Worm (Caenorhabditis elegans): ENCODE results near the gene flad-1.

Gene flad-1

ce11 chrII:9937611-9938010 lies 6.3 kb upstream of the flad-1 start (continued):
- TF ChIP-seq tbx-2 (tag; optimal IDR thresholded peaks at IDR 0.05) (peak; percentile 21), lin-15B (tag; optimal IDR thresholded peaks at IDR 0.05) (peak; percentile 60), nhr-43 (tag; optimal IDR thresholded peaks at IDR 0.05; ENCODE audit: poor library complexity, severe bottlenecking) (peak; percentile 80), eor-1 (tag; optimal IDR thresholded peaks at IDR 0.05) (no peak), egl-5 (tag; optimal IDR thresholded peaks at IDR 0.05) (peak; percentile 16), R02D3.7 (tag; optimal IDR thresholded peaks at IDR 0.05) (peak; percentile 33), unc-62 (GFP tag; optimal IDR thresholded peaks at IDR 0.05) (no peak), pqm-1 (tag; optimal IDR thresholded peaks at IDR 0.05) (peak; percentile 61), nhr-12 (tag; optimal IDR thresholded peaks at IDR 0.05) (no peak), hmg-11 (tag; optimal IDR thresholded peaks at IDR 0.05) (peak; percentile 33), nhr-25 (tag; optimal IDR thresholded peaks at IDR 0.05) (peak; percentile 79), nhr-23 (tag; optimal IDR thresholded peaks at IDR 0.05) (peak; percentile 86), daf-12 (tag; optimal IDR thresholded peaks at IDR 0.05) (no peak), nhr-67 (tag; optimal IDR thresholded peaks at IDR 0.05) (no peak), nhr-28 (tag; optimal IDR thresholded peaks at IDR 0.05) (no peak), aly-2 (tag; optimal IDR thresholded peaks at IDR 0.05) (no peak), fkh-2 (tag; optimal IDR thresholded peaks at IDR 0.05) (no peak), ceh-28 (tag; optimal IDR thresholded peaks at IDR 0.05) (peak; percentile 39), nhr-76 (tag; optimal IDR thresholded peaks at IDR 0.05) (peak; percentile 48)

- TF ChIP-seq pqm-1 (tag; optimal IDR thresholded peaks at IDR 0.05) = no peak
- no peak for TF ChIP-seq ceh-82 (tag; optimal IDR thresholded peaks at IDR 0.05)
- TF ChIP-seq nhr-43 (tag; optimal IDR thresholded peaks at IDR 0.05; ENCODE audit: poor library complexity, severe bottlenecking) = no peak
- no peak for TF ChIP-seq nhr-11 (tag; optimal IDR thresholded peaks at IDR 0.05)
- TF ChIP-seq nhr-23 (tag; optimal IDR thresholded peaks at IDR 0.05) = no peak
- TF ChIP-seq pha-4 (tag; optimal IDR thresholded peaks at IDR 0.05) = no peak
- no peak for TF ChIP-seq ZK546.5 (tag; optimal IDR thresholded peaks at IDR 0.05)
- no peak for TF ChIP-seq elt-1 (tag; optimal IDR thresholded peaks at IDR 0.05)
- TF ChIP-seq nhr-25 (tag; optimal IDR thresholded peaks at IDR 0.05) = no peak
Observed at ce11 chrII:9938877-9939276, 5.1 kb upstream of the flad-1 start, which contains the start of the genes C05C10.7 and C05C10.5. TSS of gene C05C10.7 (minus strand) at chrII:9938971. TSS of gene C05C10.5 (plus strand) at chrII:9939040.

- no peak for TF ChIP-seq nhr-67 (tag; optimal IDR thresholded peaks at IDR 0.05)
- no peak for TF ChIP-seq fos-1 (tag; optimal IDR thresholded peaks at IDR 0.05)
- no peak for TF ChIP-seq fkh-2 (tag; optimal IDR thresholded peaks at IDR 0.05)
- TF ChIP-seq pha-4 (tag; optimal IDR thresholded peaks at IDR 0.05) = peak; percentile 96
- no peak for TF ChIP-seq unc-39 (tag; optimal IDR thresholded peaks at IDR 0.05)
- no peak for TF ChIP-seq nhr-237 (tag; optimal IDR thresholded peaks at IDR 0.05)
- peak; percentile 29 for TF ChIP-seq elt-2 (tag; optimal IDR thresholded peaks at IDR 0.05)
- no peak for TF ChIP-seq aly-2 (tag; optimal IDR thresholded peaks at IDR 0.05)
- TF ChIP-seq elt-1 (tag; optimal IDR thresholded peaks at IDR 0.05) = no peak
- peak; percentile 91 for TF ChIP-seq skn-1 (tag; optimal IDR thresholded peaks at IDR 0.05)
- peak; percentile 94 for TF ChIP-seq lin-15B (tag; optimal IDR thresholded peaks at IDR 0.05)
- TF ChIP-seq nhr-43 (tag; optimal IDR thresholded peaks at IDR 0.05; ENCODE audit: poor library complexity, severe bottlenecking) = peak; percentile 90
- no peak for TF ChIP-seq ceh-9 (tag; optimal IDR thresholded peaks at IDR 0.05)
- no peak for TF ChIP-seq ceh-82 (tag; optimal IDR thresholded peaks at IDR 0.05)
- TF ChIP-seq daf-12 (tag; optimal IDR thresholded peaks at IDR 0.05) = no peak
- TF ChIP-seq mdl-1 (tag; optimal IDR thresholded peaks at IDR 0.05) = no peak
- peak; percentile 89 for TF ChIP-seq nhr-23 (tag; optimal IDR thresholded peaks at IDR 0.05)
- no peak for TF ChIP-seq nhr-77 (tag; optimal IDR thresholded peaks at IDR 0.05)
- TF ChIP-seq sea-2 (GFP tag; optimal IDR thresholded peaks at IDR 0.05) = no peak
- TF ChIP-seq nhr-25 (tag; optimal IDR thresholded peaks at IDR 0.05) = peak; percentile 76
- TF ChIP-seq ztf-4 (tag; optimal IDR thresholded peaks at IDR 0.05) = no peak
- no peak for TF ChIP-seq jun-1 (tag; optimal IDR thresholded peaks at IDR 0.05)
- peak; percentile 81 for TF ChIP-seq lin-39 (tag; optimal IDR thresholded peaks at IDR 0.05)
- peak; percentile 14 for TF ChIP-seq tbx-2 (tag; optimal IDR thresholded peaks at IDR 0.05)
- TF ChIP-seq nfya-1 (tag; optimal IDR thresholded peaks at IDR 0.05; ENCODE audit: insufficient read depth) = peak; percentile 91
- TF ChIP-seq unc-62 (GFP tag; optimal IDR thresholded peaks at IDR 0.05) = no peak
- peak; percentile 37 for TF ChIP-seq hmg-11 (tag; optimal IDR thresholded peaks at IDR 0.05)
- TF ChIP-seq ceh-16 (tag; optimal IDR thresholded peaks at IDR 0.05) = no peak
- TF ChIP-seq nhr-11 (tag; optimal IDR thresholded peaks at IDR 0.05) = peak; percentile 72
- peak; percentile 7 for TF ChIP-seq egl-27 (tag; optimal IDR thresholded peaks at IDR 0.05)
- TF ChIP-seq ama-1 (optimal IDR thresholded peaks at IDR 0.05) = peak; percentile 33
- peak; percentile 70 for TF ChIP-seq snpc-4 (tag; optimal IDR thresholded peaks at IDR 0.05)
- TF ChIP-seq egl-5 (tag; optimal IDR thresholded peaks at IDR 0.05) = peak; percentile 23
- peak; percentile 39 for TF ChIP-seq lsy-12 (tag; optimal IDR thresholded peaks at IDR 0.05)
- no peak for TF ChIP-seq mml-1 (tag; optimal IDR thresholded peaks at IDR 0.05)
- peak; percentile 65 for TF ChIP-seq R02D3.7 (tag; optimal IDR thresholded peaks at IDR 0.05)
- TF ChIP-seq ceh-28 (tag; optimal IDR thresholded peaks at IDR 0.05) = peak; percentile 46
- no peak for TF ChIP-seq fkh-10 (GFP tag; optimal IDR thresholded peaks at IDR 0.05)
- no peak for TF ChIP-seq elt-3 (tag; optimal IDR thresholded peaks at IDR 0.05)
- no peak for TF ChIP-seq nhr-12 (tag; optimal IDR thresholded peaks at IDR 0.05)
- no peak for TF ChIP-seq ZK546.5 (tag; optimal IDR thresholded peaks at IDR 0.05)
- TF ChIP-seq nhr-28 (tag; optimal IDR thresholded peaks at IDR 0.05) = no peak
- TF ChIP-seq pqm-1 (tag; optimal IDR thresholded peaks at IDR 0.05) = peak; percentile 42
- no peak for TF ChIP-seq ztf-11 (tag; optimal IDR thresholded peaks at IDR 0.05)
Observed at ce11 chrII:9940430-9940829, 3.5 kb upstream of the flad-1 start, which contains the start of gene ufd-3. TSS of gene ufd-3 (plus strand) at chrII:9940753.

All from whole organism, L3 larva.